Worm (Caenorhabditis elegans) whole organism, young adult: ENCODE measurements around the gene csb-1.

ENCODE experiments used
- B0019.2 ChIP-seq: fragments of 200-800 bp; sonication (Bioruptor generic); conservative IDR thresholded peaks from 2 replicates; pipeline ENCODE4 v1.3.6; 2022; ENCODE audit warnings: missing genetic modification reagents, missing genetic modification characterization, missing compliant biosample characterization
- B0261.1 ChIP-seq: sonication (generic microtip); optimal IDR thresholded peaks from 2 replicates; lab custom pipeline; 2016; ENCODE audit warnings: mild to moderate bottlenecking, missing genetic modification characterization, moderate library complexity, missing compliant biosample characterization
- C17E4.6 ChIP-seq: fragments of 200-800 bp; sonication (Bioruptor generic); IDR thresholded peaks from 2 replicates; pipeline ENCODE4 v1.3.6; 2022; ENCODE audit warnings: missing genetic modification reagents, missing genetic modification characterization, missing compliant biosample characterization
- F10E7.11 ChIP-seq: sonication (generic microtip); optimal IDR thresholded peaks from 2 replicates; lab custom pipeline; 2017; ENCODE audit warnings: mild to moderate bottlenecking, missing genetic modification characterization, moderate library complexity, missing compliant biosample characterization
- F22D6.2 ChIP-seq: sonication (generic microtip); optimal IDR thresholded peaks from 2 replicates; lab custom pipeline; 2016; ENCODE audit warnings: mild to moderate bottlenecking, missing genetic modification characterization, missing compliant biosample characterization
- F23B12.7 ChIP-seq: sonication (generic microtip); optimal IDR thresholded peaks from 2 replicates; lab custom pipeline; 2017; ENCODE audit warnings: missing genetic modification characterization, mild to moderate bottlenecking, missing compliant biosample characterization, antibody characterized with exemption, moderate library complexity; ENCODE audit not compliant: insufficient read depth
- F39B2.1 ChIP-seq: fragments of 200-800 bp; sonication (Bioruptor generic); IDR thresholded peaks from 2 replicates; pipeline ENCODE4 v1.3.6; 2022; ENCODE audit warnings: missing genetic modification reagents, missing genetic modification characterization, missing compliant biosample characterization
- F57C9.4 ChIP-seq: sonication (generic microtip); optimal IDR thresholded peaks from 2 replicates; lab custom pipeline; 2017; ENCODE audit warnings: mild to moderate bottlenecking, missing genetic modification characterization, missing compliant biosample characterization
- T07F8.4 ChIP-seq: sonication (generic microtip); optimal IDR thresholded peaks from 2 replicates; lab custom pipeline; 2016; ENCODE audit warnings: mild to moderate bottlenecking, missing genetic modification characterization, moderate library complexity, missing compliant biosample characterization
- T26A5.8 ChIP-seq: sonication (generic microtip); optimal IDR thresholded peaks from 2 replicates; lab custom pipeline; 2016; ENCODE audit warnings: missing genetic modification characterization, missing compliant biosample characterization
- Y95B8A.8 ChIP-seq: fragments of 200-800 bp; sonication (Bioruptor generic); IDR thresholded peaks from 2 replicates; pipeline ENCODE4 v1.3.6; 2022; ENCODE audit warnings: missing genetic modification reagents, missing genetic modification characterization, missing compliant biosample characterization
- ZK185.1 ChIP-seq: sonication (generic microtip); optimal IDR thresholded peaks from 2 replicates; lab custom pipeline; 2016; ENCODE audit warnings: mild to moderate bottlenecking, missing genetic modification characterization, missing compliant biosample characterization; ENCODE audit not compliant: poor library complexity, severe bottlenecking
- akir-1 ChIP-seq: fragments of 200-800 bp; sonication (Bioruptor generic); optimal IDR thresholded peaks from 2 replicates; lab custom pipeline; 2018; ENCODE audit warnings: mild to moderate bottlenecking, missing genetic modification characterization, moderate library complexity, missing compliant biosample characterization
- athp-1 ChIP-seq: sonication (generic microtip); optimal IDR thresholded peaks from 2 replicates; lab custom pipeline; 2017; ENCODE audit warnings: mild to moderate bottlenecking, missing genetic modification characterization, missing compliant biosample characterization
- attf-5 ChIP-seq: fragments of 200-800 bp; sonication (Bioruptor generic); optimal IDR thresholded peaks from 2 replicates; lab custom pipeline; 2018; ENCODE audit warnings: mild to moderate bottlenecking, missing genetic modification characterization, missing compliant biosample characterization
- chd-7 ChIP-seq: sonication (generic microtip); optimal IDR thresholded peaks from 2 replicates; lab custom pipeline; 2016; ENCODE audit warnings: mild to moderate bottlenecking, missing genetic modification characterization, moderate library complexity, missing compliant biosample characterization
- die-1 ChIP-seq: sonication (generic microtip); optimal IDR thresholded peaks from 2 replicates; lab custom pipeline; 2016; ENCODE audit warnings: missing genotype, mild to moderate bottlenecking, missing genetic modification characterization, missing compliant biosample characterization
- dpl-1 ChIP-seq: fragments of 150-350 bp; optimal IDR thresholded peaks from 2 replicates; lab custom pipeline; 2014; ENCODE audit warnings: missing biosample characterization, missing genetic modification reagents, missing genetic modification characterization
- efl-1 ChIP-seq: fragments of 150-350 bp; optimal IDR thresholded peaks from 2 replicates; lab custom pipeline; 2014; ENCODE audit warnings: missing biosample characterization, missing genetic modification reagents, missing genetic modification characterization
- egl-18 ChIP-seq: fragments of 200-800 bp; sonication (Bioruptor generic); IDR thresholded peaks from 2 replicates; pipeline ENCODE4 v1.3.6; 2022; ENCODE audit warnings: missing genetic modification reagents, missing genetic modification characterization, missing compliant biosample characterization
- gei-17 ChIP-seq: fragments of 200-800 bp; sonication (Bioruptor generic); optimal IDR thresholded peaks from 2 replicates; lab custom pipeline; 2018; ENCODE audit warnings: mild to moderate bottlenecking, missing genetic modification characterization, missing compliant biosample characterization
- hlh-26 ChIP-seq: fragments of 200-800 bp; sonication (Bioruptor generic); conservative IDR thresholded peaks from 2 replicates; pipeline ENCODE4 v1.3.6; 2022; ENCODE audit warnings: missing genetic modification reagents, missing genetic modification characterization, missing compliant biosample characterization
- hmg-20 ChIP-seq: fragments of 200-800 bp; sonication (Bioruptor generic); IDR thresholded peaks from 2 replicates; pipeline ENCODE4 v1.3.6; 2022; ENCODE audit warnings: missing genetic modification reagents, missing genetic modification characterization, missing compliant biosample characterization
- let-607 ChIP-seq, 2 experiments: fragments of 200-800 bp in 1 of 2; sonication (Bioruptor generic) in 1 of 2; sonication (generic microtip) in 1 of 2; optimal IDR thresholded peaks; 2 replicates each; lab custom pipeline; 2016 to 2018; ENCODE audit warnings: mild to moderate bottlenecking in 2 of 2, missing compliant biosample characterization in 2 of 2, missing genetic modification characterization in 2 of 2, moderate library complexity in 2 of 2, missing genotype in 1 of 2
- lin-54 ChIP-seq: fragments of 200-800 bp; sonication (Bioruptor generic); optimal IDR thresholded peaks from 2 replicates; lab custom pipeline; 2018; ENCODE audit warnings: mild to moderate bottlenecking, missing genetic modification characterization, missing compliant biosample characterization
- nhr-27 ChIP-seq: fragments of 200-800 bp; sonication (Bioruptor generic); optimal IDR thresholded peaks from 2 replicates; lab custom pipeline; 2018; ENCODE audit warnings: mild to moderate bottlenecking, missing genetic modification characterization, moderate library complexity, missing compliant biosample characterization
- nhr-80 ChIP-seq: sonication (generic microtip); optimal IDR thresholded peaks from 2 replicates; lab custom pipeline; 2016; ENCODE audit warnings: missing genetic modification characterization, missing compliant biosample characterization
- rcor-1 ChIP-seq: fragments of 200-800 bp; sonication (Bioruptor generic); IDR thresholded peaks from 2 replicates; pipeline ENCODE4 v1.3.6; 2022; ENCODE audit warnings: missing genetic modification reagents, missing genetic modification characterization, missing compliant biosample characterization
- snpc-4 ChIP-seq, 5 experiments: fragments of 150-350 bp in 1 of 5; sonication (generic microtip) in 4 of 5; optimal IDR thresholded peaks; 2 replicates each; lab custom pipeline; 2014 to 2018; ENCODE audit warnings: missing genetic modification characterization in 5 of 5, missing biosample characterization in 3 of 5, antibody characterized with exemption in 2 of 5, mild to moderate bottlenecking in 2 of 5, missing compliant biosample characterization in 2 of 5, missing genotype in 2 of 5, moderate library complexity in 2 of 5, missing genetic modification reagents in 1 of 5
- tlf-1 ChIP-seq: fragments of 200-800 bp; sonication (Bioruptor generic); optimal IDR thresholded peaks from 2 replicates; lab custom pipeline; 2018; ENCODE audit warnings: mild to moderate bottlenecking, missing genetic modification characterization, missing compliant biosample characterization
- xnd-1 ChIP-seq: sonication (generic microtip); optimal IDR thresholded peaks from 2 replicates; lab custom pipeline; 2016; ENCODE audit warnings: missing genotype, missing genetic modification reagents, missing genetic modification characterization, missing compliant biosample characterization
- zim-3 ChIP-seq: sonication (generic microtip); optimal IDR thresholded peaks from 2 replicates; lab custom pipeline; 2017; ENCODE audit warnings: mild to moderate bottlenecking, missing genetic modification characterization, moderate library complexity, missing compliant biosample characterization
- ztf-26 ChIP-seq: sonication (generic microtip); optimal IDR thresholded peaks from 2 replicates; lab custom pipeline; 2017; ENCODE audit warnings: missing genetic modification characterization, missing compliant biosample characterization
- ztf-28 ChIP-seq: fragments of 200-800 bp; sonication (Bioruptor generic); IDR thresholded peaks from 2 replicates; pipeline ENCODE4 v1.3.6; 2022; ENCODE audit warnings: missing genetic modification reagents, missing genetic modification characterization, missing compliant biosample characterization

csb-1 gene

DNA sequence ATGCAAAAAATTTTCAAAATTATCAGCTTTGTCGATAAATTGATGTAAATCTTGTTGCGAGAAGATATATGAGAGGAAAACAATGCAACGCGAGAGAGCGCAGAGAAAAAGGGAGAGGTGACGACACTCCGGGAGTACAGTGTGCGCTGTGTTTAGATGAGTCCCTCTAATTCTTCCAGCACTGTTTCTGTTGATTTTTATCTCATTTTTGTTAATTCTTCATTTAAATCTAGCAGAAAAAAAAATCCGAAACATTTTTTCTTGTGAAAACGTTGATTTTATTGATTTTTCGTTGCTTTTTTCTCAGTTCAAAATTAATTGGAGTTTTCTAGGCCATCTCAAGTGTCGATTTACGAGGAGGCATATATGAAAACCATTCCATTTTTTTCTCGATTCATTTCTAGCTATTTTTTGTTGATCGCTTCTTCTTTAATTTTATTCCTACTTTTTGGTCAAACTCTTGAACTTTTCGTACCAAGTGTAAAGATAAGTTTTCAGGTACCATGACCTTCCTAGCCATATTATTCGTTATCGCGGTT is 16.3 kb downstream of the csb-1 start, which contains the start of gene acl-1 (continued):
- peak; percentile 20 for TF ChIP-seq F57C9.4 (tag; lab: Kevin White, UChicago)
- TF ChIP-seq rcor-1 (GFP tag; lab: Robert Waterston, UW) = peak; percentile 29; the same call in 1 of the 2 replicates
- peak; percentile 52 for TF ChIP-seq attf-5 (GFP tag; lab: Kevin White, UChicago)
- TF ChIP-seq F39B2.1 = no peak
- peak; percentile 21 for TF ChIP-seq gei-17
- TF ChIP-seq hmg-20 = no peak
- no peak for TF ChIP-seq tlf-1 (GFP tag; lab: Kevin White, UChicago)
- no peak for TF ChIP-seq B0261.1 (tag; lab: Kevin White, UChicago)
- TF ChIP-seq ztf-28 (GFP tag; lab: Robert Waterston, UW) = no peak
- TF ChIP-seq let-607 (tag; optimal IDR thresholded peaks at IDR 0.05; lab: Kevin White, UChicago) = peak in 1 of 2 experiments; percentile 76

DNA sequence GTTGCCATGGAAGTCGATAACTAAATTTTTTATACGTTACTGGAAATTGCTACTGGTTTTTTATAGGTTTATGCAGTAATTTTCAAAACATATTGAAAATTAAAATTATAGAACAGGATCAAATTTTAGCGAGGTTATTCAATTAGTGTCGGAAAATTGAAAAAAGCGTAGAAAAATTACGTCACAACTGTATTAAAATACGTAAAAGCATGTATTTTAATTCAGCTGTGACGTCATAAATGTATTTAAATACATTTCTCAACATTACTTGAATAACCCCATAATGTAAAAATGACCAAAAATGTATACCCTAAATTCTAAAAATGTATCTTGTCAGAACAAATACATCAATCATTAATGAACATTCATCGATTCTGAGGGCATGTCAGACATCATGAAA is 16.9 kb downstream of the csb-1 start:
- TF ChIP-seq C17E4.6 (GFP tag; lab: Robert Waterston, UW) = no peak
- TF ChIP-seq B0019.2 = no peak
- no peak for TF ChIP-seq ztf-26 (tag; lab: Kevin White, UChicago)
- TF ChIP-seq Y95B8A.8 (GFP tag; lab: Robert Waterston, UW) = no peak
- TF ChIP-seq T07F8.4 (tag; lab: Kevin White, UChicago) = no peak
- TF ChIP-seq F10E7.11 (tag; lab: Kevin White, UChicago) = no peak
- no peak for TF ChIP-seq ZK185.1 (tag; lab: Kevin White, UChicago)
- no peak for TF ChIP-seq chd-7
- TF ChIP-seq F23B12.7 (tag; lab: Kevin White, UChicago) = no peak
- TF ChIP-seq xnd-1 (tag; lab: Kevin White, UChicago) = no peak
- TF ChIP-seq lin-54 (GFP tag; lab: Kevin White, UChicago) = no peak
- no peak for TF ChIP-seq nhr-27
- TF ChIP-seq die-1 (tag; lab: Kevin White, UChicago) = no peak
- TF ChIP-seq hlh-26 (GFP tag; lab: Robert Waterston, UW) = no peak
- TF ChIP-seq, all 124 proteins: peak for 0

ce11 chrX:15847543-15848087 is 18.1 kb downstream of the csb-1 start, which contains the start of gene F59F4.3:
Gene F59F4.3, minus strand, starts transcription at chrX:15847593.
- TF ChIP-seq nhr-80 (peak; percentile 22), F22D6.2 (no peak)
- TF ChIP-seq, all 124 proteins: peak for 1

- TF ChIP-seq attf-5 (GFP tag; lab: Kevin White, UChicago) (no peak), chd-7 (no peak), egl-18 (GFP tag; lab: Robert Waterston, UW) (no peak), nhr-80 (peak; percentile 33), akir-1 (GFP tag; lab: Kevin White, UChicago) (no peak), die-1 (tag; lab: Kevin White, UChicago) (no peak)
Observed at ce11 chrX:15846552-15846951, 19.2 kb downstream of the csb-1 start.

DNA sequence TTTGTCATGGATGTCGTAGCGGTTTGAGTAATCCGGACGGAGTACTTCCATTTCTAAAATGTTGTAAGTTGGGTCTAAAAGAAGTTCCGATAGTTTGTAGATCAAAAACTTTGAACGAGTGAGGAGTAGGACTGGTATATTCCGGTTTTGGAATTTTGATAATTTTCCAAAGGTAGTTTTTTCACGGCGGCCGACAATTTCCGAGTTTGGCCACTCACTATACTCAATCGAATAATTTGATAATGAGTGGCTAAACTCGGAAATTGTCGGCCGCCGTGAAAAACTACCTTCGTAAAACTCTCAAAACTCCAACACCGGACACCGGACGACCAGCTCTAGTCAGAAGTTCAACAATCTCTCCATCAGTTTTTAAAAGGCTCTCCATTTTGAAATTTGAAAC is 21.4 kb downstream of the csb-1 start:
- TF ChIP-seq athp-1 (tag; lab: Kevin White, UChicago) (no peak), efl-1 (GFP tag; lab: Kevin White, UChicago) (no peak), T26A5.8 (tag; lab: Kevin White, UChicago) (no peak), dpl-1 (GFP tag; lab: Kevin White, UChicago) (no peak), zim-3 (tag; lab: Kevin White, UChicago) (no peak), snpc-4 (GFP tag; optimal IDR thresholded peaks at IDR 0.05; lab: Kevin White, UChicago) (no peak), snpc-4 (tag; optimal IDR thresholded peaks at IDR 0.05; lab: Kevin White, UChicago) (peak in 3 of 4 experiments; percentile 22 to 84 (median 71))
